Worm (Caenorhabditis elegans) whole organism, L4 larva: Measurements from ENCODE around the gene skr-7.

Experiments used
- F26F4.8 ChIP-seq: fragments of 200-800 bp; sonication (Bioruptor generic); conservative IDR thresholded peaks from 2 replicates; pipeline ENCODE4 v1.3.6; 2022; ENCODE audit warnings: missing genetic modification characterization, missing compliant biosample characterization
- F37D6.2 ChIP-seq: sonication (generic microtip); optimal IDR thresholded peaks from 2 replicates; lab custom pipeline; 2016; ENCODE audit warnings: mild to moderate bottlenecking, missing genetic modification characterization, missing compliant biosample characterization
- F44E2.7 ChIP-seq: fragments of 200-800 bp; sonication (Bioruptor generic); IDR thresholded peaks from 2 replicates; pipeline ENCODE4 v2.1.2; 2022; ENCODE audit warnings: missing genetic modification characterization, missing compliant biosample characterization
- F49E8.2 ChIP-seq: sonication (generic microtip); optimal IDR thresholded peaks from 2 replicates; lab custom pipeline; 2016; ENCODE audit warnings: missing compliant biosample characterization, mild to moderate bottlenecking, missing genetic modification characterization, borderline replicate concordance
- Y105C5A.15 ChIP-seq: fragments of 200-800 bp; sonication (Bioruptor generic); IDR thresholded peaks from 2 replicates; pipeline ENCODE4 v1.3.6; 2022; ENCODE audit warnings: missing genetic modification characterization, missing compliant biosample characterization
- aha-1 ChIP-seq: fragments of 150-350 bp; peaks from one replicate; lab custom pipeline; 2014; ENCODE audit warnings: missing biosample characterization, missing genetic modification characterization
- ama-1 ChIP-seq: fragments of 150-350 bp; optimal IDR thresholded peaks from 2 replicates; lab custom pipeline; 2014; ENCODE audit warnings: inconsistent platforms, mixed read lengths
- arid-1 ChIP-seq: fragments of 200-800 bp; sonication (Bioruptor generic); conservative IDR thresholded peaks from 2 replicates; pipeline ENCODE4 v1.3.6; 2022; ENCODE audit warnings: missing genetic modification reagents, missing genetic modification characterization, missing compliant biosample characterization
- attf-4 ChIP-seq: sonication (generic microtip); optimal IDR thresholded peaks from 3 replicates; lab custom pipeline; 2017; ENCODE audit warnings: missing biosample characterization, missing genetic modification characterization
- ceh-20 ChIP-seq: fragments of 200-800 bp; sonication (Bioruptor generic); IDR thresholded peaks from 2 replicates; pipeline ENCODE4 v1.3.6; 2022; ENCODE audit warnings: missing genetic modification reagents, missing genetic modification characterization, missing compliant biosample characterization
- ceh-28 ChIP-seq: fragments of 150-350 bp; optimal IDR thresholded peaks from 2 replicates; lab custom pipeline; 2014; ENCODE audit warnings: missing biosample characterization, missing genetic modification reagents, missing genetic modification characterization
- ceh-82 ChIP-seq: sonication (generic microtip); optimal IDR thresholded peaks from 2 replicates; lab custom pipeline; 2017; ENCODE audit warnings: missing biosample characterization, missing genetic modification characterization
- ces-1 ChIP-seq: fragments of 150-350 bp; sonication (generic microtip); optimal IDR thresholded peaks from 4 replicates; lab custom pipeline; 2014; ENCODE audit warnings: missing biosample characterization, missing genetic modification reagents, missing genetic modification characterization
- daf-19 ChIP-seq: fragments of 200-800 bp; sonication (Bioruptor generic); conservative IDR thresholded peaks from 2 replicates; pipeline ENCODE4 v1.3.6; 2022; ENCODE audit warnings: missing genetic modification characterization, missing compliant biosample characterization
- daf-8 ChIP-seq: fragments of 200-800 bp; sonication (Bioruptor generic); IDR thresholded peaks from 2 replicates; pipeline ENCODE4 v1.3.6; 2022; ENCODE audit warnings: missing genetic modification characterization, missing compliant biosample characterization
- dmd-6 ChIP-seq: fragments of 200-800 bp; sonication (Bioruptor generic); IDR thresholded peaks from 2 replicates; pipeline ENCODE4 v1.3.6; 2022; ENCODE audit warnings: missing genetic modification reagents, missing genetic modification characterization, missing compliant biosample characterization
- dmd-9 ChIP-seq: fragments of 200-800 bp; sonication (Bioruptor generic); IDR thresholded peaks from 2 replicates; pipeline ENCODE4 v1.3.6; 2022; ENCODE audit warnings: missing genetic modification reagents, missing genetic modification characterization, missing compliant biosample characterization
- dpl-1 ChIP-seq: fragments of 150-350 bp; optimal IDR thresholded peaks from 2 replicates; lab custom pipeline; 2014; ENCODE audit warnings: missing biosample characterization, missing genetic modification reagents, missing genetic modification characterization
- fkh-10 ChIP-seq: fragments of 150-350 bp; optimal IDR thresholded peaks from 2 replicates; lab custom pipeline; 2014; ENCODE audit warnings: missing biosample characterization, missing genetic modification reagents, missing genetic modification characterization
- fos-1 ChIP-seq: fragments of 150-350 bp; optimal IDR thresholded peaks from 2 replicates; lab custom pipeline; 2014; ENCODE audit warnings: missing biosample characterization, missing genetic modification characterization
- hif-1 ChIP-seq, 2 experiments: sonication (generic microtip); optimal IDR thresholded peaks; 2 replicates each; lab custom pipeline; 2016 to 2017; ENCODE audit warnings: missing compliant biosample characterization in 2 of 2, missing genetic modification characterization in 2 of 2, missing genetic modification reagents in 2 of 2, missing genotype in 2 of 2, mild to moderate bottlenecking in 1 of 2
- hlh-11 ChIP-seq: fragments of 200-800 bp; sonication (Bioruptor generic); optimal IDR thresholded peaks from 2 replicates; lab custom pipeline; 2018; ENCODE audit warnings: mild to moderate bottlenecking, missing genetic modification characterization, missing compliant biosample characterization
- hlh-30 ChIP-seq: sonication (generic microtip); optimal IDR thresholded peaks from 2 replicates; lab custom pipeline; 2017; ENCODE audit warnings: antibody characterized with exemption, mild to moderate bottlenecking, missing genetic modification characterization, missing compliant biosample characterization; ENCODE audit not compliant: insufficient read depth
- hmg-1.1 ChIP-seq: fragments of 200-800 bp; sonication (Bioruptor generic); IDR thresholded peaks from 2 replicates; pipeline ENCODE4 v1.3.6; 2022; ENCODE audit warnings: missing genetic modification reagents, missing genetic modification characterization, missing compliant biosample characterization
- jun-1 ChIP-seq: fragments of 150-350 bp; optimal IDR thresholded peaks from 2 replicates; lab custom pipeline; 2014; ENCODE audit warnings: missing biosample characterization, missing genetic modification reagents, missing genetic modification characterization
- lin-38 ChIP-seq: fragments of 200-800 bp; sonication (Bioruptor generic); IDR thresholded peaks from 2 replicates; pipeline ENCODE4 v1.3.6; 2022; ENCODE audit warnings: missing genetic modification reagents, missing genetic modification characterization, missing compliant biosample characterization
- lsy-2 ChIP-seq, 2 experiments: fragments of 150-350 bp in 1 of 2; sonication (generic microtip) in 1 of 2; optimal IDR thresholded peaks; 2 replicates each; lab custom pipeline; 2014 to 2017; ENCODE audit warnings: missing biosample characterization in 2 of 2, missing genetic modification characterization in 2 of 2
- madf-5 ChIP-seq, 2 experiments: fragments of 200-800 bp; sonication (Bioruptor generic); IDR thresholded peaks; 2 replicates each; pipeline ENCODE4 v1.3.6; 2022; ENCODE audit warnings: missing compliant biosample characterization in 2 of 2, missing genetic modification characterization in 2 of 2
- mdl-1 ChIP-seq, 2 experiments: fragments of 150-350 bp in 1 of 2; sonication (generic microtip) in 1 of 2; optimal IDR thresholded peaks; 2 replicates each; lab custom pipeline; 2014 to 2017; ENCODE audit warnings: missing biosample characterization in 2 of 2, missing genetic modification characterization in 2 of 2
- mdt-29 ChIP-seq: fragments of 200-800 bp; sonication (Bioruptor generic); IDR thresholded peaks from 2 replicates; pipeline ENCODE4 v1.3.6; 2022; ENCODE audit warnings: missing genetic modification reagents, missing genetic modification characterization, missing compliant biosample characterization
- mep-1 ChIP-seq: fragments of 150-350 bp; sonication (generic microtip); optimal IDR thresholded peaks from 3 replicates; lab custom pipeline; 2014; ENCODE audit warnings: missing biosample characterization, missing genetic modification characterization
- nhr-102 ChIP-seq: sonication (generic microtip); optimal IDR thresholded peaks from 2 replicates; lab custom pipeline; 2016; ENCODE audit warnings: mild to moderate bottlenecking, missing genetic modification characterization, moderate library complexity, missing compliant biosample characterization
- nhr-28 ChIP-seq: fragments of 150-350 bp; optimal IDR thresholded peaks from 2 replicates; lab custom pipeline; 2014; ENCODE audit warnings: missing biosample characterization, missing genetic modification characterization
- nhr-6 ChIP-seq: fragments of 150-350 bp; optimal IDR thresholded peaks from 2 replicates; lab custom pipeline; 2014; ENCODE audit warnings: missing biosample characterization, missing genetic modification characterization
- nhr-76 ChIP-seq: fragments of 150-350 bp; optimal IDR thresholded peaks from 2 replicates; lab custom pipeline; 2014; ENCODE audit warnings: missing biosample characterization, missing genetic modification characterization
- nhr-77 ChIP-seq: fragments of 150-350 bp; optimal IDR thresholded peaks from 2 replicates; lab custom pipeline; 2014; ENCODE audit warnings: missing biosample characterization, missing genetic modification characterization
- pqm-1 ChIP-seq: sonication (generic microtip); optimal IDR thresholded peaks from 2 replicates; lab custom pipeline; 2017; ENCODE audit warnings: missing biosample characterization, missing genetic modification characterization
- rbr-2 ChIP-seq: sonication (generic microtip); optimal IDR thresholded peaks from 2 replicates; lab custom pipeline; 2016; ENCODE audit warnings: missing genotype, missing genetic modification characterization, missing compliant biosample characterization
- skn-1 ChIP-seq: fragments of 150-350 bp; optimal IDR thresholded peaks from 2 replicates; lab custom pipeline; 2014; ENCODE audit warnings: missing biosample characterization, missing genetic modification characterization
- snpc-1.2 ChIP-seq: fragments of 200-800 bp; sonication (Bioruptor generic); IDR thresholded peaks from 2 replicates; pipeline ENCODE4 v1.3.6; 2022; ENCODE audit warnings: missing genetic modification reagents, missing genetic modification characterization, missing compliant biosample characterization
- unc-130 ChIP-seq: sonication (generic microtip); optimal IDR thresholded peaks from 2 replicates; lab custom pipeline; 2016; ENCODE audit warnings: missing genetic modification reagents, missing genetic modification characterization, missing compliant biosample characterization
- unc-62 ChIP-seq, 3 experiments: fragments of 150-350 bp in 1 of 3; sonication (generic microtip); optimal IDR thresholded peaks in 2 of 3; peaks in 1 of 3; 1 replicate in 1 of 3; 2 replicates in 2 of 3; lab custom pipeline; 2014 to 2017; ENCODE audit warnings: missing biosample characterization in 3 of 3, missing genetic modification characterization in 3 of 3, missing genetic modification reagents in 3 of 3, missing genotype in 1 of 3
- vab-7 ChIP-seq: fragments of 200-800 bp; sonication (Bioruptor generic); IDR thresholded peaks from 2 replicates; pipeline ENCODE4 v1.3.6; 2022; ENCODE audit warnings: missing genetic modification reagents, missing genetic modification characterization, missing compliant biosample characterization

The skr-7 gene

DNA sequence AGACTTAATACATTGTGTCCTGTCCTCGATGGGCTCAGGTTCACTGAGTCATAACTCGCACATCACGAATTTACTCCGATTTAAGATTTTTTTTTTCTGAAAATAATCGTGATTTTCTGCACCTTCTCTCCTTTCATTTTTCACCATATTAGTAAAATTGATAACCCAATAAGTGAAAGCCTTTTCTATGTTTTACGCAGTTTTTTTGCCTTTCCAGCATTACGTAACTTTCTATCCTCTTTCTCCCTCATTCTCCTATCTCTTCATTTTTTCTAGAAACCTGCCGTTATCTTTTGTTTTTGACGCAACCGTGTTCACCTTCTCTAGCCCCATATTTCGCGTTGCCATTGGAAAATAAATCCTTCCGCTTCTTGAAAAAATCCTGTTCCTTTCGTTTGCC is 15.0 kb downstream of the skr-7 start:
- peak in 1 of 2 experiments; percentile 84 for TF ChIP-seq unc-62 (GFP tag; optimal IDR thresholded peaks at IDR 0.05 in 1 of 2; lab: Kevin White, UChicago)
- no peak for TF ChIP-seq unc-62 (tag; optimal IDR thresholded peaks at IDR 0.05; lab: Kevin White, UChicago)
- no peak for TF ChIP-seq fos-1
- TF ChIP-seq ceh-20 (GFP tag; lab: Robert Waterston, UW): no peak
- TF ChIP-seq nhr-6 (tag; lab: Kevin White, UChicago): no peak
- TF ChIP-seq jun-1 (tag; lab: Kevin White, UChicago): no peak
- no peak for TF ChIP-seq attf-4 (tag; lab: Kevin White, UChicago)
- TF ChIP-seq daf-8 (GFP tag; lab: Robert Waterston, UW): no peak
- TF ChIP-seq, all 104 proteins: peak for 1

DNA sequence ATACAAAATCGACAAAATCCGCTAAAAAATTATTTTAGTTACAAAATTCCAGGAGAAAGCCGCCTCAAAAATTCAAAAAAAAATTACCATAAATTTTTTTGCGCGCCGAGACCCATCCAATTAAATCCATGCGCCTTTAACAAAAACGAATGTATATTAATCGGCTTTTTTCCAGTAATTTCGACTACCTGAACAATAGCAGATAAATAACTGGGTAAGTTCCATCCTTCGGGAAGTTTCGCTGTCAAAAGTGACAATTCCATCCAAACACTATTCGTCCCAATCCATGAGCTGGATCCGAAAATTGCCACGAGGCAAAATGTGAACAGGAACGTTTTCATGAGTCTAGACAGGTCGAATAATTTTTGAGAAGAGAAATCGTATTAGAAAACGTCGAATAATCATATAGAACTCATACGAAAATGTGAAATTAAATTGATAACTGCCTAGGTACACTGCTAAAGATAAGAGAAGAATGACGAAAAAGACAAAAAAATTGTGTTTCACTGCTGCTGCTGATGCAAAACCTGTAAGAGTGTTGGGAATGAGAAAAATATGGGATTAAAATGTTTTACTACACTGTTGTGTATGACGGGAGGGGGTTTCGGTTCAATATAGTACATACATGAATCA is 20.6 kb downstream of the skr-7 start, which contains the start of gene rft-1:
TSS of gene rft-1 (minus strand) at position 475 of the 633 bp plus-strand sequence.
- TF ChIP-seq ama-1 (lab: Kevin White, UChicago): no peak
- peak; percentile 68 for TF ChIP-seq pqm-1 (tag; lab: Kevin White, UChicago)
- TF ChIP-seq aha-1 (tag; lab: Kevin White, UChicago): peak; percentile 25
- no peak for TF ChIP-seq Y105C5A.15
- peak; percentile 20 for TF ChIP-seq nhr-77 (tag; lab: Kevin White, UChicago)
- no peak for TF ChIP-seq mdt-29
- TF ChIP-seq vab-7: no peak
- TF ChIP-seq skn-1 (tag; lab: Kevin White, UChicago): no peak
- peak; percentile 20; the same call in 1 of the 2 replicates for TF ChIP-seq dmd-6 (GFP tag; lab: Robert Waterston, UW)
- TF ChIP-seq hlh-30 (tag; lab: Kevin White, UChicago): no peak
- peak in 1 of 2 experiments; percentile 92 for TF ChIP-seq unc-62 (GFP tag; optimal IDR thresholded peaks at IDR 0.05 in 1 of 2; lab: Kevin White, UChicago)
- no peak for TF ChIP-seq unc-62 (tag; optimal IDR thresholded peaks at IDR 0.05; lab: Kevin White, UChicago)
- no peak for TF ChIP-seq daf-8 (GFP tag; lab: Robert Waterston, UW)
- peak; percentile 58 for TF ChIP-seq nhr-28

DNA sequence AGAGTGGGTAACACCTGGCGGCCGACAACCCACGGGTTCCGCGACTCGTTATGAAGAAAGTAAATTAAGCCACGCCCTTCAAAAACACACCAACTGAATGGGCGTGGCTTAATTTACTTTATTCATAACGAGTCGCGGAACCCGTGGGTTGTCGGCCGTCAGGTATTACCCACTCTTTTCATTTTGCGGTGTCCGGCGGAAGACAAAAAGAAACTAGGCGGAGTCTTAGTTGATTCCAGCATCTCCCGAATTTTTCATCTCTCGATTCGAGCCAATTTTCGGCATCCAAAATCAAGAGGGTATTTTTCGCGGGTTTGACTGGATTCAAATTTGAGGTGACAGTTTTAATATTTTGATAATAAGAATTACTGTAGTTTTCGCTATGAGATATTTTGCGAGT is 25.4 kb downstream of the skr-7 start:
- TF ChIP-seq F44E2.7 (GFP tag; lab: Robert Waterston, UW) (no peak), jun-1 (tag; lab: Kevin White, UChicago) (no peak), snpc-1.2 (GFP tag; lab: Robert Waterston, UW) (peak; percentile 38; the same call in 1 of the 2 replicates), nhr-76 (tag; lab: Kevin White, UChicago) (no peak), arid-1 (0 out of 2 replicates have a peak, but pooled peaks have one; percentile 11), F49E8.2 (tag; lab: Kevin White, UChicago) (peak; percentile 52), unc-130 (peak; percentile 35), lin-38 (GFP tag; lab: Robert Waterston, UW) (peak; percentile 63; the same call in 1 of the 2 replicates)

ce11 chrV:4450523-4451089 is 28.4 kb downstream of the skr-7 start, which contains the start of gene rft-2:
TSS of gene rft-2 (minus strand) at chrV:4450563.
- peak; percentile 70 for TF ChIP-seq ces-1 (GFP tag; lab: Kevin White, UChicago)
- TF ChIP-seq attf-4 (tag; lab: Kevin White, UChicago): no peak
- TF ChIP-seq nhr-28: peak; percentile 32
- peak in 1 of 2 experiments; percentile 31 for TF ChIP-seq hif-1 (tag; optimal IDR thresholded peaks at IDR 0.05; lab: Kevin White, UChicago)
- peak in 1 of 2 experiments; percentile 72 for TF ChIP-seq lsy-2 (tag; optimal IDR thresholded peaks at IDR 0.05; lab: Kevin White, UChicago)
- no peak for TF ChIP-seq F26F4.8
- TF ChIP-seq mdt-29: no peak
- no peak for TF ChIP-seq F44E2.7 (GFP tag; lab: Robert Waterston, UW)
- peak; percentile 23 for TF ChIP-seq rbr-2 (tag; lab: Kevin White, UChicago)
- no peak for TF ChIP-seq daf-19
- TF ChIP-seq madf-5 (GFP tag; IDR thresholded peaks at IDR 0.05; lab: Robert Waterston, UW): no peak
- peak; percentile 91 for TF ChIP-seq dpl-1 (GFP tag; lab: Kevin White, UChicago)
- TF ChIP-seq lin-38 (GFP tag; lab: Robert Waterston, UW): peak; percentile 97
- peak; percentile 17 for TF ChIP-seq nhr-77 (tag; lab: Kevin White, UChicago)
- no peak for TF ChIP-seq dmd-9
- peak; percentile 13 for TF ChIP-seq nhr-102 (tag; lab: Kevin White, UChicago)
- TF ChIP-seq ceh-28 (tag; lab: Kevin White, UChicago): no peak
- no peak for TF ChIP-seq ceh-82 (tag; lab: Kevin White, UChicago)
- peak; percentile 9 for TF ChIP-seq F37D6.2 (tag; lab: Kevin White, UChicago)
- TF ChIP-seq hlh-30 (tag; lab: Kevin White, UChicago): peak; percentile 6
- peak; percentile 45; the same call in 1 of the 2 replicates for TF ChIP-seq hmg-1.1 (GFP tag; lab: Robert Waterston, UW)
- TF ChIP-seq fkh-10: peak; percentile 24
- TF ChIP-seq mdl-1 (tag; optimal IDR thresholded peaks at IDR 0.05; lab: Kevin White, UChicago): peak in 1 of 2 experiments; percentile 7
- TF ChIP-seq hlh-11 (tag; lab: Kevin White, UChicago): peak; percentile 35
- TF ChIP-seq mep-1 (tag; lab: Kevin White, UChicago): peak; percentile 55
